Worm (Caenorhabditis elegans): ENCODE results near the gene F41B4.2.

- TF ChIP-seq attf-5 (GFP tag; optimal IDR thresholded peaks at IDR 0.05) = no peak
- TF ChIP-seq F37B4.10 (GFP tag; IDR thresholded peaks at IDR 0.05) = no peak
Measured at ce11 chrX:6865839-6866238, 30.8 kb upstream of the F41B4.2 start, which contains the start of gene odr-10.
